Worm (Caenorhabditis elegans): ENCODE results near the gene cest-1.1.

The cest-1.1 gene

ce11 chrV:14197651-14198050, 31.1 kb upstream of the cest-1.1 start:
- no peak for TF ChIP-seq hpl-2 (GFP tag; optimal IDR thresholded peaks at IDR 0.05)
- TF ChIP-seq isw-1 (GFP tag; IDR thresholded peaks at IDR 0.05): no peak
- TF ChIP-seq sox-4 (tag; optimal IDR thresholded peaks at IDR 0.05): no peak
- no peak for TF ChIP-seq zip-4 (GFP tag; optimal IDR thresholded peaks at IDR 0.05)
- no peak for TF ChIP-seq grh-1 (GFP tag; IDR thresholded peaks at IDR 0.05)
- TF ChIP-seq nhr-85 (tag): no peak
- TF ChIP-seq lir-3 (tag; optimal IDR thresholded peaks at IDR 0.05; ENCODE audit: poor library complexity): no peak
- no peak for TF ChIP-seq nhr-11 (tag; optimal IDR thresholded peaks at IDR 0.05)
- TF ChIP-seq rnt-1 (tag; optimal IDR thresholded peaks at IDR 0.05): peak; percentile 19
- TF ChIP-seq snpc-4 (tag; optimal IDR thresholded peaks at IDR 0.05): no peak
- TF ChIP-seq egl-27 (tag; optimal IDR thresholded peaks at IDR 0.05): no peak
- no peak for TF ChIP-seq unc-130 (tag; optimal IDR thresholded peaks at IDR 0.05)
- no peak for TF ChIP-seq fkh-10 (GFP tag; optimal IDR thresholded peaks at IDR 0.05)
- TF ChIP-seq C04F5.9 (tag; optimal IDR thresholded peaks at IDR 0.05): no peak
- no peak for TF ChIP-seq fkh-4 (tag; optimal IDR thresholded peaks at IDR 0.05; ENCODE audit: borderline replicate concordance)
- peak; percentile 35 for TF ChIP-seq snu-23 (GFP tag; optimal IDR thresholded peaks at IDR 0.05)
- no peak for TF ChIP-seq hlh-17 (GFP tag; optimal IDR thresholded peaks at IDR 0.05; ENCODE audit: borderline replicate concordance)
- no peak for TF ChIP-seq C34B4.2 (tag; optimal IDR thresholded peaks at IDR 0.05)
- no peak for TF ChIP-seq nhr-12 (tag; optimal IDR thresholded peaks at IDR 0.05)
- TF ChIP-seq unc-62 (GFP tag; optimal IDR thresholded peaks at IDR 0.05): no peak
- TF ChIP-seq nhr-90 (tag; optimal IDR thresholded peaks at IDR 0.05; ENCODE audit: poor library complexity): peak; percentile 18
- TF ChIP-seq nhr-20 (tag; optimal IDR thresholded peaks at IDR 0.05): peak; percentile 12
- no peak for TF ChIP-seq nhr-84 (tag; optimal IDR thresholded peaks at IDR 0.05)
- no peak for TF ChIP-seq blmp-1 (tag; optimal IDR thresholded peaks at IDR 0.05)
- no peak for TF ChIP-seq F16B12.6 (tag; optimal IDR thresholded peaks at IDR 0.05)
- no peak for TF ChIP-seq lin-13 (GFP tag; optimal IDR thresholded peaks at IDR 0.05)
- peak; percentile 47 for TF ChIP-seq nhr-71 (tag; optimal IDR thresholded peaks at IDR 0.05)
- TF ChIP-seq lsy-2 (tag; optimal IDR thresholded peaks at IDR 0.05): no peak
- TF ChIP-seq ztf-11 (tag; optimal IDR thresholded peaks at IDR 0.05): no peak
- TF ChIP-seq Y116A8C.19 (tag; optimal IDR thresholded peaks at IDR 0.05; ENCODE audit: borderline replicate concordance): no peak
- no peak for TF ChIP-seq unc-86 (tag; optimal IDR thresholded peaks at IDR 0.05)
- no peak for TF ChIP-seq skn-1 (tag; optimal IDR thresholded peaks at IDR 0.05)
- TF ChIP-seq pax-3 (tag; optimal IDR thresholded peaks at IDR 0.05): no peak
- TF ChIP-seq mep-1 (tag; optimal IDR thresholded peaks at IDR 0.05): no peak
- no peak for TF ChIP-seq ceh-8 (GFP tag; optimal IDR thresholded peaks at IDR 0.05)
- no peak for TF ChIP-seq pag-3 (tag; optimal IDR thresholded peaks at IDR 0.05; ENCODE audit: borderline replicate concordance, insufficient read depth)
- peak in 1 of 6 experiments; percentile 0 for TF ChIP-seq elt-3 (tag; optimal IDR thresholded peaks at IDR 0.05)
- TF ChIP-seq elt-2 (tag; optimal IDR thresholded peaks at IDR 0.05): no peak
- TF ChIP-seq ets-5 (GFP tag; IDR thresholded peaks at IDR 0.05): no peak
- TF ChIP-seq nhr-237 (tag; optimal IDR thresholded peaks at IDR 0.05): no peak
- TF ChIP-seq nhr-19 (GFP tag; conservative IDR thresholded peaks at IDR 0.05): no peak
- TF ChIP-seq ztf-4 (tag; optimal IDR thresholded peaks at IDR 0.05): peak; percentile 24
- TF ChIP-seq aly-2 (tag; optimal IDR thresholded peaks at IDR 0.05): no peak
- no peak for TF ChIP-seq ceh-90 (tag; optimal IDR thresholded peaks at IDR 0.05)
- no peak for TF ChIP-seq mdl-1 (tag; optimal IDR thresholded peaks at IDR 0.05)
- no peak for TF ChIP-seq ceh-63 (GFP tag; optimal IDR thresholded peaks at IDR 0.05)
- no peak for TF ChIP-seq aha-1 (tag; optimal IDR thresholded peaks at IDR 0.05)
- TF ChIP-seq nhr-28 (tag; optimal IDR thresholded peaks at IDR 0.05): no peak
- no peak for TF ChIP-seq unc-30 (tag; optimal IDR thresholded peaks at IDR 0.05)
- TF ChIP-seq sup-37 (GFP tag; optimal IDR thresholded peaks at IDR 0.05): no peak
- TF ChIP-seq nhr-77 (tag; optimal IDR thresholded peaks at IDR 0.05): no peak
- TF ChIP-seq lin-14 (GFP tag; optimal IDR thresholded peaks at IDR 0.05): peak; percentile 41
- no peak for TF ChIP-seq ceh-82 (tag; optimal IDR thresholded peaks at IDR 0.05)
- TF ChIP-seq ama-1 (optimal IDR thresholded peaks at IDR 0.05): no peak
